Worm (Caenorhabditis elegans): Measurements from ENCODE around the gene cest-1.2.
A peak's percentile ranks its signal among the peaks of the same experiment; 100 is the strongest.

cest-1.2 gene

DNA sequence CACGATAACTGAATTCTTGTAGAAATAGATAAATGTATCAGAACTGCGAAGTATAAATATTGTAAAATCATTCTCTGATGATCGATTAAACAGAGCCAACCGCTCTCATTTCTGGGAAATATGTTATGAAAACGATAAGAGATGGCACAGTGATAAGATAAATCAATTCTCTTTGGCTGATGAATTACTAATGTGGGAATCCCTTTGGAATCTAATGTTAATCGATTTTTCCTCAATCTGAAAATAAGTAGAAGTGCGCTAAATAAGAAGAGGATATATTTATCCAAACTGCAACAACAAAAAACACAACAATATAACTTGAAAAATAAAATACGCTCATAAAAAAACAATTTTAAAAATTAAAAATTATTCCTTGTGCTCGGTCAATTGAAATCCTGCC is 22.2 kb upstream of the cest-1.2 start, which contains the start of gene cest-2.3:
TSS of gene cest-2.3 (minus strand) at position 101 of the 400 bp plus-strand sequence.
- TF ChIP-seq fos-1 (tag; optimal IDR thresholded peaks at IDR 0.05) (no peak), mml-1 (tag; optimal IDR thresholded peaks at IDR 0.05) (no peak)

DNA sequence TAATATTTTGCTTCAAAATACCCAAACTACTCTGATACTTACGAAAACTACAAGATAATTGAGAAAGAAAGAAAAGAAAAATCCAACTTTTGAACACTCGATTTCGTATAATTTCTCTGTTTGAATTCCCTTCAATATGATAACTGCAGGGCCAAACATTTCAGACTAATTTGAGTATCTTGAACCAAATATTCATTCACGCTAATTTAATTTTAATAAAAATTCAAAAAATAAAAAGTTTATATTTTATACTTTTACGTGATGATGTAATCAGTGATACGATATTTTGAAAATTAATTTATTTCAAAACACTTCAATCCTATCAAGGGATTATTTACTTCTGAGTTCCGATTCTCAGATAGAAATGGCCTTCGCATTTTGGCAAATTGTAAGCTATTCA is 19.3 kb upstream of the cest-1.2 start, which contains the start of gene ZC376.8:
TSS of gene ZC376.8 (plus strand) at position 301 of the 400 bp plus-strand sequence.
- no peak for TF ChIP-seq fkh-10 (GFP tag; optimal IDR thresholded peaks at IDR 0.05)
- no peak for TF ChIP-seq skn-1 (tag; optimal IDR thresholded peaks at IDR 0.05)
- no peak for TF ChIP-seq snpc-4 (tag; optimal IDR thresholded peaks at IDR 0.05)
- TF ChIP-seq jun-1 (tag; optimal IDR thresholded peaks at IDR 0.05), result no peak
- TF ChIP-seq nhr-23 (tag; optimal IDR thresholded peaks at IDR 0.05), result no peak

DNA sequence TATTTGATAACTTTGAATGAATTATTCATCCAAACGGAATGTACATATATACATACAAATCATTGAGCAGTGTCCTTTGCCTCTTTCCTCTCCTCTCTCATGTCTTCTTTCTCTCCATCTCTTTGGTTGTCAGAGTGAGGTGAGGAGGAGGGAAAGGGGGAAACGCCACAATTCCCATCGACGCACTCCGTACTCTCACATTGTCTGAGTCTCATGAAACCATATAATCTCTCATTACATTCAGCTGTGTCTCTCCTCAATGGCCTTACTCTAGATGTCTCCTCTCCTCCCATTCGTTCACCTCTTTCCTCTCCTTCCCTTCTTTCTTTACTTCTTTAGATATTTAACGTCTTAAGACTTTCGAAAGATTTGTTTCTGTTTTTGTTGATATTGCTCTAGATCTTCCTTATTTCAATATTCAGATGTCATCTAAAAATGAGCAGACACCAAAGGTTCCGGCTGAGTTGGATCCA is 17.0 kb upstream of the cest-1.2 start, which contains the start of gene ceh-74:
TSS of gene ceh-74 (plus strand) at position 423 of the 473 bp plus-strand sequence.
- TF ChIP-seq pha-4 (tag; optimal IDR thresholded peaks at IDR 0.05), result peak; percentile 26
- TF ChIP-seq lsy-12 (tag; optimal IDR thresholded peaks at IDR 0.05), result no peak
- TF ChIP-seq nhr-43 (tag; optimal IDR thresholded peaks at IDR 0.05; ENCODE audit: poor library complexity, severe bottlenecking), result peak; percentile 8
- no peak for TF ChIP-seq ztf-4 (tag; optimal IDR thresholded peaks at IDR 0.05)
- TF ChIP-seq nfya-1 (tag; optimal IDR thresholded peaks at IDR 0.05; ENCODE audit: insufficient read depth), result peak; percentile 21
- peak; percentile 4 for TF ChIP-seq lin-15B (tag; optimal IDR thresholded peaks at IDR 0.05)

DNA sequence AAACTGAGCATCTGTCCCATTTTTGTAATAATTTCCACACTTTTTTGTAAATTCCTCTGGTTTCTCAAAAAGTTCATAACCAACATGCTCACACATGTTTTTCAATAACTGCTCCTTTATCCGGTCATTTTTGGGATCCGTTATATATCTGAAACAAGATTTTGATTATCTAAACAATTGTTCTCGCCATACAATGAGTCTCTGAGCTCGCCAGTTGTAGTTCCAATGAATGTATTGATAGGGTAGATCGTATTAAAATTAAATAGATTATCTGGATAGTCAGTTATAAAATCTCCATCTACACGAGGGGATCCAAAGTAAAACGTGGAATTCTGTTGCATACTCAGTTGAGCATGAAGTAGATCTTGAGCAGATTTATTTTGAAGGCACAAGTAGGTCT is 15.9 kb upstream of the cest-1.2 start:
- TF ChIP-seq ztf-11 (tag; optimal IDR thresholded peaks at IDR 0.05) (no peak), mdl-1 (tag; optimal IDR thresholded peaks at IDR 0.05) (no peak), fos-1 (tag; optimal IDR thresholded peaks at IDR 0.05) (no peak), ztf-4 (tag; optimal IDR thresholded peaks at IDR 0.05) (no peak), elt-3 (tag; optimal IDR thresholded peaks at IDR 0.05) (no peak), nhr-67 (tag; optimal IDR thresholded peaks at IDR 0.05) (no peak), zag-1 (tag; optimal IDR thresholded peaks at IDR 0.05) (no peak), nhr-28 (tag; optimal IDR thresholded peaks at IDR 0.05) (no peak), unc-39 (tag; optimal IDR thresholded peaks at IDR 0.05) (no peak), eor-1 (tag; optimal IDR thresholded peaks at IDR 0.05) (no peak), ceh-82 (tag; optimal IDR thresholded peaks at IDR 0.05) (no peak), pha-4 (tag; optimal IDR thresholded peaks at IDR 0.05) (no peak), nhr-23 (tag; optimal IDR thresholded peaks at IDR 0.05) (no peak), nhr-76 (tag; optimal IDR thresholded peaks at IDR 0.05) (no peak), ama-1 (optimal IDR thresholded peaks at IDR 0.05) (no peak), lin-39 (tag; optimal IDR thresholded peaks at IDR 0.05) (no peak), aly-2 (tag; optimal IDR thresholded peaks at IDR 0.05) (no peak)

DNA sequence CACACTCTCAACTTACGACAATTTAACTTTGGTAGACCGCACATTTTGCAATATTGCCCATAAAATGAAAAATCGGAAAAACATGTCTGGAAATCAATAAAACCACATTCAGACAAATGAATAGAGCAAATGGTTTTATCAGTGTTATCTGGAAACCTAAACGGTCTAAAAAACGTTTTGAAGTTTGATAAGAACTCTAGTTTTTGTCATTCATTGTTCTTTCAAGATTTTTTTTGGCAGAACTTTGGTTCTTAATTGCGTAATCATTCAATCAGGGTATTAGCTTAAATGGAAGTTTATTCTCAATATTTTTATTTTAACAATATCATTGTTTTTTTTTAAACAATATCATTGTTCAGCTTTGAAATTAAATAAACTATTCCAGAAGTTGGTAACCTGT is 14.6 kb upstream of the cest-1.2 start, which contains the start of gene cest-2.2:
TSS of gene cest-2.2 (minus strand) at position 140 of the 400 bp plus-strand sequence.
- TF ChIP-seq nhr-76 (tag; optimal IDR thresholded peaks at IDR 0.05), result peak; percentile 10
- TF ChIP-seq elt-2 (tag; optimal IDR thresholded peaks at IDR 0.05), result peak; percentile 77
- TF ChIP-seq pqm-1 (tag; optimal IDR thresholded peaks at IDR 0.05), result no peak

DNA sequence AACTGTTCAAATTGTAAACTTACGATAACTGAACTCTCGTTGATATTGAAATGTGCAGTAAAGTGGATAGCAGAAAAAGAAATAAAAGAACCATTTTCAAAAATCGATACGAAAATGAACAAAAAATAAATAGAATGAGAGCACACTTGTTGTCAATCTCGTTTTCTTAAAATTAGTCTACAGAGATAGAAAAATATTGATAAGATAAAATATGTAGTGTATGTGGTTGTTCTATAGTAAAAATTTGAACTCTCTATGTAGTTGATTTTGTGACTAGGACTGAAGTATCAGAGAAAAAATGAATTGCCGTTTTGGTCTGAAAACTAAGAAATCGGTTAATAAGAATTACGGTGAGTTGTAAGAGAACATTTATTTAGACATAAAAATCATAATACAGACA is 10.6 kb upstream of the cest-1.2 start, which contains the start of gene cest-2.1:
TSS of gene cest-2.1 (minus strand) at position 198 of the 400 bp plus-strand sequence.
- TF ChIP-seq fkh-10 (GFP tag; optimal IDR thresholded peaks at IDR 0.05) (no peak), pqm-1 (tag; optimal IDR thresholded peaks at IDR 0.05) (peak; percentile 60), elt-2 (tag; optimal IDR thresholded peaks at IDR 0.05) (peak; percentile 50), lsy-12 (tag; optimal IDR thresholded peaks at IDR 0.05) (no peak), nhr-67 (tag; optimal IDR thresholded peaks at IDR 0.05) (no peak), jun-1 (tag; optimal IDR thresholded peaks at IDR 0.05) (no peak), mml-1 (tag; optimal IDR thresholded peaks at IDR 0.05) (no peak), tbx-2 (tag; optimal IDR thresholded peaks at IDR 0.05) (no peak), lin-15B (tag; optimal IDR thresholded peaks at IDR 0.05) (no peak), ceh-16 (tag; optimal IDR thresholded peaks at IDR 0.05) (no peak), ceh-9 (tag; optimal IDR thresholded peaks at IDR 0.05) (no peak), skn-1 (tag; optimal IDR thresholded peaks at IDR 0.05) (no peak), ztf-11 (tag; optimal IDR thresholded peaks at IDR 0.05) (no peak)
